Worm (Caenorhabditis elegans) whole organism, L1 larva: ENCODE results near the gene cka-1.
A peak's percentile ranks its signal among the peaks of the same experiment; 100 is the strongest.
"Not testable (repeated sequence)": the region's sequence is repeated elsewhere in the genome, so short reads cannot be mapped to it uniquely, and the experiment has no call there.

Experiments used
- ceh-63 ChIP-seq: fragments of 200-800 bp; sonication (Bioruptor generic); optimal IDR thresholded peaks from 2 replicates; lab custom pipeline; 2018; ENCODE audit warnings: mild to moderate bottlenecking, missing genetic modification characterization, missing compliant biosample characterization
- dpl-1 ChIP-seq, 3 experiments: fragments of 150-350 bp in 2 of 3; sonication (generic microtip) in 1 of 3; optimal IDR thresholded peaks; 2 replicates each; lab custom pipeline; 2014 to 2017; ENCODE audit warnings: missing biosample characterization in 3 of 3, missing genetic modification characterization in 3 of 3, missing genetic modification reagents in 3 of 3
- dsc-1 ChIP-seq: sonication (generic microtip); optimal IDR thresholded peaks from 2 replicates; lab custom pipeline; 2016; ENCODE audit warnings: mild to moderate bottlenecking, missing genetic modification characterization, missing compliant biosample characterization
- efl-1 ChIP-seq, 4 experiments: fragments of 150-350 bp; optimal IDR thresholded peaks in 3 of 4; peaks in 1 of 4; 1 replicate in 1 of 4; 2 replicates in 3 of 4; lab custom pipeline; 2014; ENCODE audit warnings: missing biosample characterization in 2 of 4, missing genetic modification characterization in 2 of 4, missing genetic modification reagents in 2 of 4
- egl-27 ChIP-seq, 2 experiments: fragments of 150-350 bp in 1 of 2; sonication (generic microtip); optimal IDR thresholded peaks; 3 replicates each; lab custom pipeline; 2017 to 2018; ENCODE audit warnings: missing biosample characterization in 2 of 2, missing genetic modification characterization in 2 of 2, missing genetic modification reagents in 2 of 2
- elt-2 ChIP-seq: sonication (generic microtip); optimal IDR thresholded peaks from 2 replicates; lab custom pipeline; 2016; ENCODE audit warnings: missing genetic modification characterization, mild to moderate bottlenecking, inconsistent platforms, missing compliant biosample characterization, missing genetic modification reagents
- ets-5 ChIP-seq: fragments of 200-800 bp; sonication (Bioruptor generic); IDR thresholded peaks from 2 replicates; pipeline ENCODE4 v1.3.6; 2022; ENCODE audit warnings: missing genetic modification characterization, missing compliant biosample characterization
- fos-1 ChIP-seq: fragments of 150-350 bp; optimal IDR thresholded peaks from 2 replicates; lab custom pipeline; 2014; ENCODE audit warnings: missing biosample characterization, missing genetic modification characterization
- hlh-4 ChIP-seq: sonication (generic microtip); optimal IDR thresholded peaks from 2 replicates; lab custom pipeline; 2016; ENCODE audit warnings: mild to moderate bottlenecking, missing genetic modification characterization, missing compliant biosample characterization
- lin-15B ChIP-seq: fragments of 150-350 bp; sonication (generic microtip); optimal IDR thresholded peaks from 3 replicates; lab custom pipeline; 2014; ENCODE audit warnings: missing biosample characterization, missing genetic modification characterization
- mep-1 ChIP-seq: fragments of 150-350 bp; optimal IDR thresholded peaks from 2 replicates; lab custom pipeline; 2014; ENCODE audit warnings: missing biosample characterization, missing genetic modification characterization
- nhr-11 ChIP-seq: fragments of 150-350 bp; optimal IDR thresholded peaks from 2 replicates; lab custom pipeline; 2014; ENCODE audit warnings: missing biosample characterization, missing genetic modification characterization
- nhr-12 ChIP-seq: sonication (generic microtip); optimal IDR thresholded peaks from 2 replicates; lab custom pipeline; 2017; ENCODE audit warnings: missing biosample characterization, missing genetic modification characterization
- nhr-28 ChIP-seq: fragments of 150-350 bp; optimal IDR thresholded peaks from 2 replicates; lab custom pipeline; 2014; ENCODE audit warnings: missing biosample characterization, missing genetic modification characterization
- skn-1 ChIP-seq: fragments of 150-350 bp; optimal IDR thresholded peaks from 2 replicates; lab custom pipeline; 2014; ENCODE audit warnings: missing biosample characterization, missing genetic modification characterization
- snpc-4 ChIP-seq: fragments of 150-350 bp; optimal IDR thresholded peaks from 2 replicates; lab custom pipeline; 2014; ENCODE audit warnings: missing biosample characterization, missing genetic modification characterization
- sox-4 ChIP-seq: sonication (generic microtip); optimal IDR thresholded peaks from 2 replicates; lab custom pipeline; 2016; ENCODE audit warnings: missing genetic modification characterization, missing compliant biosample characterization
- swsn-7 ChIP-seq: sonication (generic microtip); optimal IDR thresholded peaks from 2 replicates; lab custom pipeline; 2016; ENCODE audit warnings: missing genetic modification characterization, missing compliant biosample characterization
- tbx-2 ChIP-seq: sonication (generic microtip); optimal IDR thresholded peaks from 2 replicates; lab custom pipeline; 2016; ENCODE audit warnings: missing genetic modification characterization, missing compliant biosample characterization
- tlp-1 ChIP-seq: fragments of 150-350 bp; optimal IDR thresholded peaks from 2 replicates; lab custom pipeline; 2014; ENCODE audit warnings: missing biosample characterization, missing genetic modification characterization

Gene cka-1

ce11 chrIV:9692874-9693273 is 44.5 kb downstream of the cka-1 start, which contains the start of gene twk-9:
twk-9 (plus strand) TSS chrIV:9693174.
- TF ChIP-seq tlp-1 (tag; lab: Kevin White, UChicago) (no peak), sox-4 (no peak), hlh-4 (tag; lab: Kevin White, UChicago) (no peak), nhr-12 (no peak), nhr-11 (tag; lab: Kevin White, UChicago) (no peak), skn-1 (tag; lab: Kevin White, UChicago) (no peak), nhr-28 (tag; lab: Kevin White, UChicago) (no peak), ceh-63 (GFP tag; lab: Kevin White, UChicago) (no peak), tbx-2 (no peak), egl-27 (tag; optimal IDR thresholded peaks at IDR 0.05; lab: Kevin White, UChicago) (no peak), snpc-4 (tag; lab: Kevin White, UChicago) (no peak), ets-5 (GFP tag; lab: Robert Waterston, UW) (no peak)

DNA sequence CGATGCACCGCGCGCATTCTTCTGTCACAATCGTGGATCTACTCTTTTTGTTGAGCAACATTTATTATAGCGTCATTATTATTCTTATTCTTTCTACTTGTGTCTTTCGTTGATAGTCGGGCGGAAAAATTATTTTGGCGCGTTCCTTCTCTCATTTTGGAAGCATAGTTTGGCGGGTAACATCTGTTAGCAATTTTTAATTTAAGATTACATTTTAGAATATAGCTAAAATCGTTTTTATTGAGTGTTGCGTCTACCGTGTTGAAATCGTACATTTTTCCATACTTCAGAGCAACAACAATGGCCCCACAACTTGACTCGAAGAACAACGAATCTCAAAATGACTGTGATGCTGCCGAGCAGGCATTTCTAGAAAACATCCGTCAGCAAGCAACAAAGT is 46.8 kb downstream of the cka-1 start, which contains the start of gene sdz-36:
Gene sdz-36, plus strand, starts transcription at position 301 of the 400 bp plus-strand sequence.
- TF ChIP-seq lin-15B (no peak), skn-1 (tag; lab: Kevin White, UChicago) (no peak)

DNA sequence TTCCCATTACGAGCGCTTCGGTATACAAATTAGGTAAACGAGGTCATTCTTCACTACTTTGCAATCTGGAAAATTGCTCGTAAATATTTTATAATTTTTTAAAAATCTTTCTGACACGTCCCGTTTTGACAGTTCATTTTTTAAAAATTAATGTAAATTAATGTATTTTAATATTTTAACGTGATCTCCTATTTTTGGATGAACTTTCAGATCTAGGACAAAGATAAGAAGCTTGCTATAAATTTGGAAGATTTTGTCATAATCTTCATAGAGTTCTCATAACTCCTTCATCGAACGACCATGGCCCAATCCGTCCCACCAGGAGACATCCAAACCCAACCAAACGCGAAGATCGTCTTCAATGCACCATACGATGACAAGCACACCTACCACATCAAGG is 48.7 kb downstream of the cka-1 start, which contains the start of gene msp-76:
Gene msp-76, plus strand, starts transcription at position 301 of the 400 bp plus-strand sequence.
- not testable (repeated sequence) for TF ChIP-seq mep-1, dsc-1, swsn-7 (tag; lab: Kevin White, UChicago)
- TF ChIP-seq, all 84 proteins: peak for 0; not testable (repeated sequence) for 84

ce11 chrIV:9683433-9683832 is 54.0 kb downstream of the cka-1 start, which contains the start of the genes htas-1 and ZK1251.3:
htas-1 (minus strand) TSS chrIV:9683533.
ZK1251.3 (plus strand) TSS chrIV:9683658.
- no peak for TF ChIP-seq efl-1 (optimal IDR thresholded peaks at IDR 0.05; lab: Kevin White, UChicago)
- TF ChIP-seq efl-1 (GFP tag; optimal IDR thresholded peaks at IDR 0.05 in 1 of 2; lab: Kevin White, UChicago), result peak in 1 of 2 experiments; percentile 87
- TF ChIP-seq fos-1 (tag; lab: Kevin White, UChicago), result no peak
- TF ChIP-seq, all 84 proteins: peak for 1

- TF ChIP-seq dpl-1 (GFP tag; optimal IDR thresholded peaks at IDR 0.05; lab: Kevin White, UChicago) (no peak), elt-2 (tag; lab: Kevin White, UChicago) (peak; percentile 83)
Measured at ce11 chrIV:9682514-9682913, 54.9 kb downstream of the cka-1 start, which contains the start of gene ins-7. ins-7 (minus strand) TSS chrIV:9682845.
